Worm (Caenorhabditis elegans) whole organism, late embryonic: Measurements from ENCODE around the gene ugt-20.

ENCODE experiments used
- F13H6.1 ChIP-seq: sonication (generic microtip); optimal IDR thresholded peaks from 2 replicates; lab custom pipeline; 2016; ENCODE audit warnings: missing genetic modification characterization, missing compliant biosample characterization
- ceh-48 ChIP-seq: sonication (generic microtip); optimal IDR thresholded peaks from 2 replicates; lab custom pipeline; 2016; ENCODE audit warnings: missing genetic modification characterization, inconsistent platforms, missing compliant biosample characterization
- dve-1 ChIP-seq: sonication (generic microtip); optimal IDR thresholded peaks from 2 replicates; lab custom pipeline; 2017; ENCODE audit warnings: antibody characterized with exemption, mild to moderate bottlenecking, missing genetic modification characterization, missing compliant biosample characterization
- hlh-13 ChIP-seq: fragments of 200-800 bp; sonication (Bioruptor generic); optimal IDR thresholded peaks from 2 replicates; lab custom pipeline; 2018; ENCODE audit warnings: mild to moderate bottlenecking, missing genetic modification characterization, missing compliant biosample characterization
- pqm-1 ChIP-seq: sonication (generic microtip); optimal IDR thresholded peaks from 2 replicates; lab custom pipeline; 2016; ENCODE audit warnings: missing genetic modification characterization, missing compliant biosample characterization

ce11 chrIV:6065186-6065585 lies 18.2 kb downstream of the ugt-20 start:
- no peak for TF ChIP-seq ceh-48 (tag; lab: Kevin White, UChicago)
- TF ChIP-seq dve-1 (tag; lab: Kevin White, UChicago) = no peak
- no peak for TF ChIP-seq F13H6.1 (tag; lab: Kevin White, UChicago)
- TF ChIP-seq pqm-1 (tag; lab: Kevin White, UChicago) = no peak
- TF ChIP-seq hlh-13 (GFP tag; lab: Kevin White, UChicago) = no peak
